Worm (Caenorhabditis elegans): ENCODE data around the gene C34F6.12.

C34F6.12 gene

ce11 chrX:11226595-11226994 is at the start of gene C34F6.12:
C34F6.12 (minus strand) TSS chrX:11226695.
- no peak for TF ChIP-seq K02D7.2 (tag; optimal IDR thresholded peaks at IDR 0.05)
- no peak for TF ChIP-seq ceh-9 (tag; optimal IDR thresholded peaks at IDR 0.05)
- TF ChIP-seq pqm-1 (tag; optimal IDR thresholded peaks at IDR 0.05): no peak
- no peak for TF ChIP-seq nhr-232 (tag; optimal IDR thresholded peaks at IDR 0.05)
- TF ChIP-seq fax-1 (tag; optimal IDR thresholded peaks at IDR 0.05): no peak
- TF ChIP-seq hlh-13 (GFP tag; optimal IDR thresholded peaks at IDR 0.05): no peak
- no peak for TF ChIP-seq syd-9 (tag; optimal IDR thresholded peaks at IDR 0.05)
- TF ChIP-seq unc-42 (tag; optimal IDR thresholded peaks at IDR 0.05): no peak
- TF ChIP-seq ceh-30 (tag; optimal IDR thresholded peaks at IDR 0.05): no peak
- no peak for TF ChIP-seq unc-86 (tag; optimal IDR thresholded peaks at IDR 0.05)

- no peak for TF ChIP-seq ztf-16 (tag; optimal IDR thresholded peaks at IDR 0.05)
- no peak for TF ChIP-seq ceh-48 (tag; optimal IDR thresholded peaks at IDR 0.05)
- no peak for TF ChIP-seq ceh-31 (tag; optimal IDR thresholded peaks at IDR 0.05)
- TF ChIP-seq sox-4 (tag; optimal IDR thresholded peaks at IDR 0.05): no peak
- no peak for TF ChIP-seq ttx-3 (tag; optimal IDR thresholded peaks at IDR 0.05)
- no peak for TF ChIP-seq pag-3 (tag; optimal IDR thresholded peaks at IDR 0.05; ENCODE audit: borderline replicate concordance)
- no peak for TF ChIP-seq pros-1 (tag; optimal IDR thresholded peaks at IDR 0.05)
Observed at ce11 chrX:11270882-11271281, 44.4 kb upstream of the C34F6.12 start, which contains the start of gene ifa-1. ifa-1 (plus strand) TSS chrX:11271182.

ce11 chrX:11268970-11269369 is 42.5 kb upstream of the C34F6.12 start, which contains the start of gene C03A3.3:
C03A3.3 (minus strand) TSS chrX:11269070.
- TF ChIP-seq pag-3 (tag; optimal IDR thresholded peaks at IDR 0.05; ENCODE audit: borderline replicate concordance) (no peak), fkh-10 (GFP tag; optimal IDR thresholded peaks at IDR 0.05) (no peak), dve-1 (tag; optimal IDR thresholded peaks at IDR 0.05) (no peak), unc-42 (tag; optimal IDR thresholded peaks at IDR 0.05) (no peak), elt-4 (tag; optimal IDR thresholded peaks at IDR 0.05) (no peak), elt-2 (tag; optimal IDR thresholded peaks at IDR 0.05) (no peak), gmeb-2 (tag; optimal IDR thresholded peaks at IDR 0.05) (no peak), pha-4 (tag; optimal IDR thresholded peaks at IDR 0.05) (no peak), sox-2 (GFP tag; IDR thresholded peaks at IDR 0.05) (no peak), ztf-16 (tag; optimal IDR thresholded peaks at IDR 0.05) (no peak), dmd-4 (tag; optimal IDR thresholded peaks at IDR 0.05; ENCODE audit: borderline replicate concordance) (no peak), hlh-6 (tag; optimal IDR thresholded peaks at IDR 0.05) (no peak), madf-2 (tag; optimal IDR thresholded peaks at IDR 0.05) (no peak), ceh-2 (tag; optimal IDR thresholded peaks at IDR 0.05) (no peak), rnt-1 (tag; optimal IDR thresholded peaks at IDR 0.05) (no peak)

- TF ChIP-seq fax-1 (tag; optimal IDR thresholded peaks at IDR 0.05): no peak
- no peak for TF ChIP-seq pat-9 (tag; optimal IDR thresholded peaks at IDR 0.05)
- TF ChIP-seq nhr-232 (tag; optimal IDR thresholded peaks at IDR 0.05): no peak
- TF ChIP-seq nhr-11 (tag; optimal IDR thresholded peaks at IDR 0.05): no peak
Observed at ce11 chrX:11266711-11267110, 40.2 kb upstream of the C34F6.12 start, which contains the start of gene C03A3.9. C03A3.9 (plus strand) TSS chrX:11267011.

ce11 chrX:11264715-11265114 is 38.2 kb upstream of the C34F6.12 start:
- TF ChIP-seq rnt-1 (tag; optimal IDR thresholded peaks at IDR 0.05) (no peak), Y22D7AL.16 (tag; optimal IDR thresholded peaks at IDR 0.05) (no peak), C38D4.7 (GFP tag; optimal IDR thresholded peaks at IDR 0.05) (no peak), ceh-14 (tag; optimal IDR thresholded peaks at IDR 0.05) (no peak), pax-1 (tag; optimal IDR thresholded peaks at IDR 0.05) (no peak), fax-1 (tag; optimal IDR thresholded peaks at IDR 0.05) (no peak), T23F11.4 (GFP tag; optimal IDR thresholded peaks at IDR 0.05) (no peak), hlh-30 (tag; optimal IDR thresholded peaks at IDR 0.05; ENCODE audit: insufficient read depth) (no peak)

All from whole organism, late embryonic.